Fruit fly (Drosophila melanogaster) whole organism, pupa: Measurements from ENCODE around the gene TTLL3B.

Experiments used
- CG10348 ChIP-seq: fragments of 200-800 bp; sonication (Bioruptor generic); IDR thresholded peaks from 2 replicates; pipeline ENCODE4 v1.3.6; 2022; ENCODE audit warnings: missing biosample characterization, missing genetic modification characterization
- CG12605 ChIP-seq: fragments of 200-800 bp; sonication (Bioruptor generic); IDR thresholded peaks from 2 replicates; pipeline ENCODE4 v1.3.6; 2022; ENCODE audit warnings: missing biosample characterization, missing genetic modification characterization
- CG13204 ChIP-seq: fragments of 200-800 bp; sonication (Bioruptor generic); optimal IDR thresholded peaks from 2 replicates; lab custom pipeline; 2018; ENCODE audit warnings: missing biosample characterization, mild to moderate bottlenecking, missing genetic modification characterization, moderate library complexity
- CG14655 ChIP-seq: fragments of 200-800 bp; sonication (Bioruptor generic); optimal IDR thresholded peaks from 3 replicates; lab custom pipeline; 2017; ENCODE audit warnings: mild to moderate bottlenecking, missing biosample characterization, missing genetic modification reagents, missing genetic modification characterization
- CG15710 ChIP-seq: fragments of 200-800 bp; sonication (Bioruptor generic); optimal IDR thresholded peaks from 2 replicates; lab custom pipeline; 2018; ENCODE audit warnings: missing biosample characterization, mild to moderate bottlenecking, missing genetic modification characterization, moderate library complexity
- CG17806 ChIP-seq: fragments of 200-800 bp; sonication (Bioruptor generic); optimal IDR thresholded peaks from 2 replicates; lab custom pipeline; 2018; ENCODE audit warnings: missing biosample characterization, mild to moderate bottlenecking, missing genetic modification characterization, moderate library complexity
- CG32121 ChIP-seq: fragments of 200-800 bp; sonication (Bioruptor generic); IDR thresholded peaks from 2 replicates; pipeline ENCODE4 v1.3.6; 2022; ENCODE audit warnings: missing biosample characterization, missing genetic modification characterization
- CG34367 ChIP-seq: fragments of 200-800 bp; sonication (Bioruptor generic); optimal IDR thresholded peaks from 2 replicates; lab custom pipeline; 2018; ENCODE audit warnings: missing biosample characterization, mild to moderate bottlenecking, missing genetic modification characterization
- CG4496 ChIP-seq: fragments of 200-800 bp; sonication (Bioruptor generic); IDR thresholded peaks from 3 replicates; pipeline ENCODE4 v1.3.6; 2022; ENCODE audit warnings: missing biosample characterization, missing genetic modification characterization
- CG8159 ChIP-seq: fragments of 200-800 bp; sonication (Bioruptor generic); optimal IDR thresholded peaks from 3 replicates; lab custom pipeline; 2018; ENCODE audit warnings: missing biosample characterization, mild to moderate bottlenecking, missing genetic modification characterization, moderate library complexity
- CG8301 ChIP-seq: fragments of 200-800 bp; sonication (Bioruptor generic); optimal IDR thresholded peaks from 2 replicates; lab custom pipeline; 2018; ENCODE audit warnings: missing biosample characterization, mild to moderate bottlenecking, missing genetic modification characterization
- CG9948 ChIP-seq: fragments of 200-800 bp; sonication (Bioruptor generic); optimal IDR thresholded peaks from 2 replicates; lab custom pipeline; 2018; ENCODE audit warnings: missing biosample characterization, mild to moderate bottlenecking, missing genetic modification characterization, moderate library complexity
- D1 ChIP-seq: fragments of 200-800 bp; sonication (Bioruptor generic); optimal IDR thresholded peaks from 2 replicates; lab custom pipeline; 2018; ENCODE audit warnings: missing biosample characterization, mild to moderate bottlenecking, missing genetic modification characterization, moderate library complexity
- EcR ChIP-seq: fragments of 200-800 bp; sonication (Bioruptor generic); optimal IDR thresholded peaks from 3 replicates; lab custom pipeline; 2019; ENCODE audit warnings: missing biosample characterization, missing genetic modification characterization, mild to moderate bottlenecking, moderate library complexity, missing genetic modification reagents
- Ets98B ChIP-seq: fragments of 200-800 bp; sonication (Bioruptor generic); IDR thresholded peaks from 2 replicates; pipeline ENCODE4 v1.3.6; 2022; ENCODE audit warnings: missing biosample characterization, missing genetic modification characterization
- Pif1A ChIP-seq: fragments of 200-800 bp; sonication (Bioruptor generic); optimal IDR thresholded peaks from 3 replicates; lab custom pipeline; 2016; ENCODE audit warnings: missing biosample characterization, missing genetic modification characterization
- Pif1B ChIP-seq: fragments of 200-800 bp; sonication (Bioruptor generic); optimal IDR thresholded peaks from 3 replicates; lab custom pipeline; 2016; ENCODE audit warnings: missing biosample characterization, missing genetic modification characterization
- Snoo ChIP-seq: fragments of 200-800 bp; sonication (Bioruptor generic); optimal IDR thresholded peaks from 3 replicates; lab custom pipeline; 2017; ENCODE audit warnings: missing biosample characterization, mild to moderate bottlenecking, missing genetic modification characterization, inconsistent platforms
- fd96Ca ChIP-seq: fragments of 200-800 bp; sonication (Bioruptor generic); IDR thresholded peaks from 3 replicates; pipeline ENCODE4 v1.3.6; 2022; ENCODE audit warnings: missing biosample characterization, missing genetic modification characterization
- gl ChIP-seq: fragments of 200-800 bp; sonication (Bioruptor generic); optimal IDR thresholded peaks from 2 replicates; lab custom pipeline; 2018; ENCODE audit warnings: missing biosample characterization, mild to moderate bottlenecking, missing genetic modification characterization
- rn ChIP-seq: fragments of 200-800 bp; sonication (Bioruptor generic); IDR thresholded peaks from 2 replicates; pipeline ENCODE4 v1.3.6; 2022; ENCODE audit warnings: missing biosample characterization, missing genetic modification characterization

The TTLL3B gene

dm6 chr2L:6705081-6705480, 27.6 kb upstream of the TTLL3B start:
- TF ChIP-seq gl (tag; lab: Kevin White, UChicago), result no peak
- no peak for TF ChIP-seq CG12605 (GFP tag; lab: Robert Waterston, UW)
- TF ChIP-seq CG17806 (tag; lab: Kevin White, UChicago), result no peak
- no peak for TF ChIP-seq EcR
- TF ChIP-seq CG10348 (GFP tag; lab: Robert Waterston, UW), result no peak
- TF ChIP-seq CG4496 (GFP tag; lab: Robert Waterston, UW), result peak; percentile 55; the same call in 1 of the 3 replicates
- no peak for TF ChIP-seq D1 (tag; lab: Kevin White, UChicago)
- 0 out of 3 replicates have a peak, but pooled peaks have one; percentile 18 for TF ChIP-seq fd96Ca (GFP tag; lab: Robert Waterston, UW)
- TF ChIP-seq CG14655 (GFP tag; lab: Kevin White, UChicago), result no peak
- no peak for TF ChIP-seq CG9948 (tag; lab: Kevin White, UChicago)
- no peak for TF ChIP-seq CG8301 (tag; lab: Kevin White, UChicago)
- TF ChIP-seq CG13204 (GFP tag; lab: Kevin White, UChicago), result no peak
- TF ChIP-seq Snoo, result no peak
- TF ChIP-seq Pif1A (GFP tag; lab: Kevin White, UChicago), result no peak
- no peak for TF ChIP-seq CG15710
- no peak for TF ChIP-seq CG34367 (tag; lab: Kevin White, UChicago)
- peak; percentile 14; the same call in 1 of the 2 replicates for TF ChIP-seq Ets98B (GFP tag; lab: Robert Waterston, UW)
- TF ChIP-seq CG32121 (GFP tag; lab: Robert Waterston, UW), result no peak
- no peak for TF ChIP-seq Pif1B (GFP tag; lab: Kevin White, UChicago)
- TF ChIP-seq CG8159 (tag; lab: Kevin White, UChicago), result no peak
- no peak for TF ChIP-seq rn (GFP tag; lab: Robert Waterston, UW)

DNA sequence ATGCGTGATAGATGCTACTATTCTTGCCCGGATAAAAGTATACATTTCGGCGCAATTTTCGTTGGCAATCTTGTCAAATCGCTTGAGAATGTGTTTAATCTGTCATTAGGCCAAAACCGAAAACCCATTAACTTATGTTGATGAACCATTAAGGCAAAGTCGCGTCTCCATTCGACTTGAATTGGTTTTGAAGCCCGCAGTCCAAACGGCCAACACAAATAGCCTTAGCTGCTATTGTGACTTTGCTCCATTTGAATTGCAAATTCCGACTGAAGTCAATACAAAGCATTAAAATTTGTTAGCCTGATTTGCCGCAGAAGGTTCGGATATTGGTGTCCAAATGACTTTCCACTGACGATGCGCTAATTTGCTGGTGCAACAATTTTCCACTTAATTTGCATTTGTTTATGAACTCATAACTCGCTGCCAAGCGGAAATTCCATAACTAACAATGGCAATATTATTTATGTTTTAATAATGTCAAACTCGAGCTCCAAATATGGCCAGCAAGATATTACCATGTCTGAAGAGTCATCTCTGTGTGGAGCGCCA, 26.2 kb upstream of the TTLL3B start:
- no peak for TF ChIP-seq Snoo
- no peak for TF ChIP-seq CG13204 (GFP tag; lab: Kevin White, UChicago)
- TF ChIP-seq fd96Ca (GFP tag; lab: Robert Waterston, UW), result no peak
- no peak for TF ChIP-seq CG32121 (GFP tag; lab: Robert Waterston, UW)
- TF ChIP-seq Ets98B (GFP tag; lab: Robert Waterston, UW), result no peak
- no peak for TF ChIP-seq CG8159 (tag; lab: Kevin White, UChicago)
- TF ChIP-seq CG34367 (tag; lab: Kevin White, UChicago), result no peak
- TF ChIP-seq CG12605 (GFP tag; lab: Robert Waterston, UW), result no peak
- TF ChIP-seq CG17806 (tag; lab: Kevin White, UChicago), result no peak
- TF ChIP-seq EcR, result no peak
- no peak for TF ChIP-seq CG8301 (tag; lab: Kevin White, UChicago)
- no peak for TF ChIP-seq CG9948 (tag; lab: Kevin White, UChicago)

DNA sequence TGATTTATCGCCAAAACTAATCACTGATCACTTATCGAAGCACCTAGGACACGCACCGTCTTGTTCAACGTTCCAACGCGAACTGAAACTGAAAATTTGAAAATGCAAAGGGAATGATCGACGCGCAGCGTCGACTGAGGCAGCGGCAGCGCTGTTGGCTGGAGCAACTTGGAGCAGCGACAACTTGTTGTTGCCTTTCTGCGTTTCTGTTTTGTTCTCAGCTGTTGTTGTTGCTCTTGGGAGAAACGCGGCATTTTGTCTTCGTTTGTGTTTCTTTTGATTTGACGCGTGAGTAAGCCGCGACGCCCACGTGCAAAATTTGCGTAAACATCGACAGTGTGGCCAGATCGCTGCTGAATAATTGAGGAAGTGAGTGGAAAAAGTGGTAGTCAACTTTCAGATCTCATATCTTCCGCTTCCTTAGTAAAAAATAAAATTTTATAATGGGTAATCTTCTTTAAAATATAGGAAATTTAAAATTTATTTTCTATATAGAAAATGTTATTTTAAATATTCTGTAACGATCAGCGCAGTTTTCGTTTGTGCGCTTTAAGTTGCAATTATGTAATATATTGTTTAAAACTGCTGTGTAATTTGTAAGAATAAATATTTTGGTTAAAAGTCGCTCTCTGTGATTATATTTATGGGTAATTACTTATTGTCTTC, 23.5 kb upstream of the TTLL3B start, which contains the start of gene Tsp:
Gene Tsp (minus strand): TSS at position 90 of the 666 bp plus-strand sequence.
- TF ChIP-seq CG32121 (GFP tag; lab: Robert Waterston, UW) (no peak), Pif1A (GFP tag; lab: Kevin White, UChicago) (no peak), CG8159 (tag; lab: Kevin White, UChicago) (peak; percentile 3), CG15710 (no peak), CG12605 (GFP tag; lab: Robert Waterston, UW) (peak; percentile 29; the same call in 1 of the 2 replicates), Ets98B (GFP tag; lab: Robert Waterston, UW) (no peak; the same call in 1 of the 2 replicates), rn (GFP tag; lab: Robert Waterston, UW) (no peak), EcR (peak; percentile 36), gl (tag; lab: Kevin White, UChicago) (peak; percentile 31), CG10348 (GFP tag; lab: Robert Waterston, UW) (no peak), CG14655 (GFP tag; lab: Kevin White, UChicago) (peak; percentile 8), CG13204 (GFP tag; lab: Kevin White, UChicago) (peak; percentile 39), CG4496 (GFP tag; lab: Robert Waterston, UW) (peak; percentile 63; the same call in 2 of the 3 replicates), Snoo (no peak), D1 (tag; lab: Kevin White, UChicago) (no peak)

DNA sequence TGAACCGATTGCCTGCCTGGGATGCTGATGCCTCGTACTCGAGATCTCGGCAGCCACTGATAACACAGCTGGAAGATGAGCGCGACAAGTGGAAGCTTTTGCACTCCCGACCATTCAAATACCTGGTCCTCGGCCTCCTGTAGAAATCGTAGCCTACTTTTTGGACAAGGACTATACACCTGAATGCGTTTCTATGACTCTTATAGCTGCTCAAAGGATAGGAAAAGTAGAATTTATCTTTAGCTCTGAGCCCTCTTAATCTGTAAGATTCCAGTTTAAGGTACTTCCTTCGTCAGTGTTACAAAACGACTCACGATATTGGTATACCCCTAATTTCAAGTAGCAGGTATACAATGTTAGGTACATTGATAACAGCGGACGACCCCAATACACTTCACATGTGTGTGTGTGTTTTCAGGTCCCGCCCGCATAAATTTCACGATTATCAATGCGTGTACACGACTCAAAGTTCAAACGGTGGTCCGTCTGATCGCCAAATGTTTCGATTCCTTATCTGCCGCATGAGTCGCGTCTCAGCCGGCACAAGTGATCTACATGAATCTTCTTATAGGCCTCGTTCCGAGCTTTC, 16.4 kb upstream of the TTLL3B start, which contains the start of gene AkhR:
Gene AkhR (minus strand): TSS at position 5 of the 589 bp plus-strand sequence.
- TF ChIP-seq CG8159 (tag; lab: Kevin White, UChicago) (no peak), CG32121 (GFP tag; lab: Robert Waterston, UW) (no peak), Snoo (no peak), EcR (no peak), CG13204 (GFP tag; lab: Kevin White, UChicago) (no peak), CG12605 (GFP tag; lab: Robert Waterston, UW) (no peak), CG9948 (tag; lab: Kevin White, UChicago) (no peak), D1 (tag; lab: Kevin White, UChicago) (no peak), CG15710 (no peak), Ets98B (GFP tag; lab: Robert Waterston, UW) (no peak), CG34367 (tag; lab: Kevin White, UChicago) (no peak), Pif1B (GFP tag; lab: Kevin White, UChicago) (no peak), CG8301 (tag; lab: Kevin White, UChicago) (no peak), CG10348 (GFP tag; lab: Robert Waterston, UW) (no peak)

- TF ChIP-seq CG9948 (tag; lab: Kevin White, UChicago), result no peak
- TF ChIP-seq Ets98B (GFP tag; lab: Robert Waterston, UW), result no peak
- TF ChIP-seq CG14655 (GFP tag; lab: Kevin White, UChicago), result no peak
- TF ChIP-seq CG13204 (GFP tag; lab: Kevin White, UChicago), result no peak
- no peak for TF ChIP-seq Pif1B (GFP tag; lab: Kevin White, UChicago)
- TF ChIP-seq CG32121 (GFP tag; lab: Robert Waterston, UW), result no peak
- no peak for TF ChIP-seq CG12605 (GFP tag; lab: Robert Waterston, UW)
- no peak for TF ChIP-seq D1 (tag; lab: Kevin White, UChicago)
- no peak for TF ChIP-seq EcR
- no peak for TF ChIP-seq fd96Ca (GFP tag; lab: Robert Waterston, UW)
- TF ChIP-seq CG10348 (GFP tag; lab: Robert Waterston, UW), result no peak
- no peak for TF ChIP-seq CG15710
- TF ChIP-seq CG4496 (GFP tag; lab: Robert Waterston, UW), result no peak
- TF ChIP-seq CG8301 (tag; lab: Kevin White, UChicago), result no peak
- TF ChIP-seq rn (GFP tag; lab: Robert Waterston, UW), result no peak
- no peak for TF ChIP-seq Pif1A (GFP tag; lab: Kevin White, UChicago)
Observed at dm6 chr2L:6716921-6717320, 15.7 kb upstream of the TTLL3B start.
